Worm (Caenorhabditis elegans): Measurements from ENCODE around the gene dhs-25.

dhs-25 gene

DNA sequence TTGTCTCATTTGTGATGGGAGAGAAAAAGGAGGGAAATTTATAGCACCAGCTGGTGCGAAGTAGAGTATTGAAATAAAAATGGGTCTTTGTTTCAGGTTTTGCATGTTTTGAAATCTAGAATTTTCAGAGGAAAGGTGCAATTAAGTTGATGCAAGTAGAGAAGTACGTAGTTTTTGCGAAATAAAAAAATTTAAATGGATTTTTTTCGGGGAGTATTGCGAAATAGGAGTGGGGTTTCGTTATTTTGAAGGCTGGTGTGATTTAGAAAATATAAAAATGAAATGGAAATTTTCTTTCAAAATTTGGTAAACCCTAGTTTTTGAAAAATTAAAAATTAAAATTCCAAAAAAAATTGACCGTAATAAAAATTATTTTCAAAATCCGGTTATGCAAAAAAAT is 41.8 kb downstream of the dhs-25 start:
- TF ChIP-seq ceh-32 (tag; optimal IDR thresholded peaks at IDR 0.05; ENCODE audit: poor library complexity), result no peak
- TF ChIP-seq F49E8.2 (tag; optimal IDR thresholded peaks at IDR 0.05; ENCODE audit: borderline replicate concordance), result no peak
- no peak for TF ChIP-seq nhr-111 (GFP tag; optimal IDR thresholded peaks at IDR 0.05)
- no peak for TF ChIP-seq nhr-102 (tag; optimal IDR thresholded peaks at IDR 0.05)
- no peak for TF ChIP-seq T26A8.4 (GFP tag; IDR thresholded peaks at IDR 0.05)
- TF ChIP-seq attf-4 (tag; optimal IDR thresholded peaks at IDR 0.05), result no peak
- no peak for TF ChIP-seq nhr-10 (tag; optimal IDR thresholded peaks at IDR 0.05)
- no peak for TF ChIP-seq zag-1 (tag; optimal IDR thresholded peaks at IDR 0.05)
- no peak for TF ChIP-seq gei-8 (GFP tag; optimal IDR thresholded peaks at IDR 0.05)

DNA sequence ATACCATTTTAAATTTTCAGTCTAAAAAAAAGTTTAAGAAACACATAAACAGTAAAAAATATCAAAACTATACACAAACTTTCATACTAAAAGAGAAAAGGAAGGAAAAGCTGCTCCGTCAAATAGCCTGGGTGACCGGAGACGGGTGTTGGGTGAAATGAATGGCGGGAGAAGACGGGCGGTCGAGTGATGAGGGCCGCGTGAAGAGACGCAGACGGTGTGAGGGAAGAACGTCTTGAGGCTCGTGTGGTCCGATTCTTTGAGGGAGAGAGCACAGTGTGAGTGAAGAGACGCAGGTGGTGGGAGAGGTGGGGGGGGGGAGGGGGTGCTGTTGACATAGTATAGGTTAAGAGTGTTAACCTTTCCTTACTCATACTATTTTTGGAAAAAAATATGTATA is 42.7 kb downstream of the dhs-25 start:
- no peak for TF ChIP-seq F44E2.7 (GFP tag; IDR thresholded peaks at IDR 0.05)
- TF ChIP-seq F10B5.3 (tag; optimal IDR thresholded peaks at IDR 0.05), result no peak
- TF ChIP-seq set-16 (GFP tag; IDR thresholded peaks at IDR 0.05), result peak; percentile 78
- no peak for TF ChIP-seq duxl-1 (tag; optimal IDR thresholded peaks at IDR 0.05; ENCODE audit: poor library complexity)
- no peak for TF ChIP-seq ceh-32 (tag; optimal IDR thresholded peaks at IDR 0.05; ENCODE audit: poor library complexity)
- TF ChIP-seq ceh-82 (tag; optimal IDR thresholded peaks at IDR 0.05), result no peak
- no peak for TF ChIP-seq nhr-237 (tag; optimal IDR thresholded peaks at IDR 0.05)
- no peak for TF ChIP-seq mxl-2 (GFP tag; conservative IDR thresholded peaks at IDR 0.05)
- TF ChIP-seq gei-8 (GFP tag; optimal IDR thresholded peaks at IDR 0.05), result no peak
- TF ChIP-seq spr-3 (GFP tag; optimal IDR thresholded peaks at IDR 0.05), result no peak
- TF ChIP-seq daf-8 (GFP tag; IDR thresholded peaks at IDR 0.05), result no peak
- TF ChIP-seq dmd-6 (GFP tag; IDR thresholded peaks at IDR 0.05), result no peak
- TF ChIP-seq F37D6.2 (tag; optimal IDR thresholded peaks at IDR 0.05), result no peak
- TF ChIP-seq F26F4.8 (GFP tag; conservative IDR thresholded peaks at IDR 0.05), result no peak
- TF ChIP-seq unc-39 (tag; optimal IDR thresholded peaks at IDR 0.05), result no peak
- TF ChIP-seq mep-1 (tag; optimal IDR thresholded peaks at IDR 0.05), result peak; percentile 41
- no peak for TF ChIP-seq R02D3.7 (tag; optimal IDR thresholded peaks at IDR 0.05)
- TF ChIP-seq hlh-30 (tag; optimal IDR thresholded peaks at IDR 0.05; ENCODE audit: insufficient read depth), result peak; percentile 63
- no peak for TF ChIP-seq Y105C5A.15 (GFP tag; IDR thresholded peaks at IDR 0.05)
- TF ChIP-seq saeg-2 (GFP tag; IDR thresholded peaks at IDR 0.05), result no peak
- peak; percentile 16 for TF ChIP-seq nhr-6 (tag; optimal IDR thresholded peaks at IDR 0.05)
- peak; percentile 25 for TF ChIP-seq hlh-11 (tag; optimal IDR thresholded peaks at IDR 0.05)
- TF ChIP-seq mdl-1 (tag; optimal IDR thresholded peaks at IDR 0.05), result peak in 1 of 2 experiments; percentile 1
- peak; percentile 67 for TF ChIP-seq hmg-1.1 (GFP tag; IDR thresholded peaks at IDR 0.05)

DNA sequence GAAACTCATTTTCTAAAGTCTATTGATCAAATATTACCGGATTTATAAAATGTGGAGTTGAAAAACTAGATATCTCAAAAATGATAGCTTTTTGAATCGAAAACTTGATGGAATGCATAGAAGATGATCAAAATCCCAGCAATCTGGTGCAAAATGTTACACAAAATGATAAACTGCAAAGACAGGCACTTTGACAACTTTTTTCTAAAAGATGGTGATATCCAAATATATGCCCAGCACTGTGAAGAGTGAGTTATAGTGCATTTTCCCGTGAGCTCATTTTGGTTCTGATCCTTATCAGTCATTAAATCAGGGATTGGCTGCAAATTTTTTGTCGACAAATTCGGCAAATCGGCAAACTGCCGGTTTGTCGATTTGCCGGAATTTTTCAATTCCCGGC is 48.9 kb downstream of the dhs-25 start, which contains the start of gene K06A9.3:
K06A9.3 (minus strand) TSS at position 101 of the 400 bp plus-strand sequence.
- TF ChIP-seq nhr-28 (tag; optimal IDR thresholded peaks at IDR 0.05), result no peak
- no peak for TF ChIP-seq ztf-11 (tag; optimal IDR thresholded peaks at IDR 0.05)
- no peak for TF ChIP-seq php-3 (GFP tag; IDR thresholded peaks at IDR 0.05)
- TF ChIP-seq ceh-32 (tag; optimal IDR thresholded peaks at IDR 0.05; ENCODE audit: poor library complexity), result no peak

DNA sequence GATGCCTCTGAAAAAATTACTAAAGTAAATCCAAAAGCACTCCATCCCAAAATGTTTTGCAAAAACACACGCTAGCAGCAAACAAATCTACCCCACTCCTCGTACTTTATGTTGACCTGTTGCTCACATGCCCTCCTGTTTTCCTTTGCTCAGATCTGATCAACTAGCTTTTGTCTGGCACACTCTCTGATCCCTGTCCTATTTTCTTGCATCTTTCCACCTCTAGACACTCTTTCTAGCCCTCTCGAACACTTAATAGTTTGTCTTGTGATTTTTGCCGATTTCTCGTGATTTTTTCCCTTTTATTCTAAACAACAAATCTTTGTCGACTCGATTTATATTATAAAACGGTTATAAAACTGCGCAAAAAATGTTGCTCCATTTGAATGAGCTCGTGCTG is 49.8 kb downstream of the dhs-25 start, which contains the start of gene K06A9.2:
K06A9.2 (plus strand) TSS at position 229 of the 400 bp plus-strand sequence.
- TF ChIP-seq nhr-28 (tag; optimal IDR thresholded peaks at IDR 0.05) (peak; percentile 1), hlh-11 (tag; optimal IDR thresholded peaks at IDR 0.05) (peak; percentile 56), hlh-30 (tag; optimal IDR thresholded peaks at IDR 0.05; ENCODE audit: insufficient read depth) (peak; percentile 55), daf-16 (GFP tag; optimal IDR thresholded peaks at IDR 0.05) (peak in 1 of 2 experiments; percentile 76), daf-16 (tag; optimal IDR thresholded peaks at IDR 0.05) (no peak), unc-130 (GFP tag; optimal IDR thresholded peaks at IDR 0.05) (no peak), nhr-11 (tag; optimal IDR thresholded peaks at IDR 0.05) (peak; percentile 85), T26A8.4 (GFP tag; IDR thresholded peaks at IDR 0.05) (no peak)
